Fruit fly (Drosophila melanogaster): ENCODE measurements around the gene CG1271.

The CG1271 gene

dm6 chr3L:3078398-3079155, 26.3 kb downstream of the CG1271 start (continued):
- no peak for TF ChIP-seq CG9609 (GFP tag; optimal IDR thresholded peaks at IDR 0.05)
- peak; percentile 15 for TF ChIP-seq CG17912 (GFP tag; optimal IDR thresholded peaks at IDR 0.05)
- peak; percentile 19; the same call in 1 of the 2 replicates for TF ChIP-seq ranshi (GFP tag; IDR thresholded peaks at IDR 0.05)

- TF ChIP-seq CG10147 (GFP tag; optimal IDR thresholded peaks at IDR 0.05) (no peak), Opbp (GFP tag; IDR thresholded peaks at IDR 0.05; ENCODE audit: partially characterized antibody) (no peak), CG12744 (GFP tag; optimal IDR thresholded peaks at IDR 0.05) (no peak), CG14050 (GFP tag; IDR thresholded peaks at IDR 0.05) (no peak), Hmx (GFP tag; optimal IDR thresholded peaks at IDR 0.05) (no peak), ci (GFP tag; IDR thresholded peaks at IDR 0.05) (0 out of 3 replicates have a peak, but pooled peaks have one; percentile 4), grn (GFP tag; optimal IDR thresholded peaks at IDR 0.05) (peak; percentile 75), bbx (GFP tag; IDR thresholded peaks at IDR 0.05; ENCODE audit: partially characterized antibody) (no peak), crp (GFP tag; optimal IDR thresholded peaks at IDR 0.05) (peak in 1 of 2 experiments; percentile 57), CG13287 (GFP tag; IDR thresholded peaks at IDR 0.05; ENCODE audit: partially characterized antibody) (peak; percentile 26; the same call in 1 of the 2 replicates), CG5180 (GFP tag; optimal IDR thresholded peaks at IDR 0.05) (peak; percentile 89), Atf3 (GFP tag; optimal IDR thresholded peaks at IDR 0.05) (no peak), tna (GFP tag; IDR thresholded peaks at IDR 0.05; ENCODE audit: partially characterized antibody) (no peak), abd-A (tag; optimal IDR thresholded peaks at IDR 0.05) (peak; percentile 22), tup (GFP tag; optimal IDR thresholded peaks at IDR 0.05) (no peak), CG13775 (GFP tag; optimal IDR thresholded peaks at IDR 0.05) (no peak), inv (GFP tag; IDR thresholded peaks at IDR 0.05; ENCODE audit: partially characterized antibody) (no peak), Meics (GFP tag; optimal IDR thresholded peaks at IDR 0.05) (no peak), slbo (GFP tag; IDR thresholded peaks at IDR 0.05) (no peak), CG15601 (tag; optimal IDR thresholded peaks at IDR 0.05) (peak; percentile 14), Nf-YA (GFP tag; IDR thresholded peaks at IDR 0.05) (no peak), dati (GFP tag; IDR thresholded peaks at IDR 0.05) (no peak), CG6175 (GFP tag; IDR thresholded peaks at IDR 0.05) (peak; percentile 50; the same call in 1 of the 3 replicates), CG12942 (GFP tag; optimal IDR thresholded peaks at IDR 0.05) (no peak), Ravus (GFP tag; IDR thresholded peaks at IDR 0.05) (no peak), CG12391 (tag; optimal IDR thresholded peaks at IDR 0.05) (no peak), CG7987 (GFP tag; optimal IDR thresholded peaks at IDR 0.05) (no peak), E2f2 (GFP tag; IDR thresholded peaks at IDR 0.05) (no peak), ssp (GFP tag; IDR thresholded peaks at IDR 0.05) (no peak), CG10979 (tag; optimal IDR thresholded peaks at IDR 0.05) (no peak), CG8765 (GFP tag; IDR thresholded peaks at IDR 0.05) (no peak), CG10321 (GFP tag; IDR thresholded peaks at IDR 0.05) (0 out of 2 replicates have a peak, but pooled peaks have one; percentile 1), sqz (GFP tag; optimal IDR thresholded peaks at IDR 0.05) (peak; percentile 70), CG2678 (tag; optimal IDR thresholded peaks at IDR 0.05) (no peak), CG12769 (tag; optimal IDR thresholded peaks at IDR 0.05) (peak; percentile 18)
Measured at dm6 chr3L:3079156-3079495, 26.8 kb downstream of the CG1271 start.
